Worm (Caenorhabditis elegans): ENCODE results near the gene set-9.

Gene set-9

ce11 chrIV:4316813-4317408, 9.2 kb downstream of the set-9 start, which contains the start of gene Y24D9B.1:
Gene Y24D9B.1, plus strand, starts transcription at chrIV:4317358.
- TF ChIP-seq sea-1 (GFP tag; conservative IDR thresholded peaks at IDR 0.05) (no peak), ama-1 (optimal IDR thresholded peaks at IDR 0.05) (no peak), ceh-36 (tag; optimal IDR thresholded peaks at IDR 0.05) (no peak), hnd-1 (tag; optimal IDR thresholded peaks at IDR 0.05) (no peak), tra-4 (tag; optimal IDR thresholded peaks at IDR 0.05) (no peak), ceh-13 (GFP tag; optimal IDR thresholded peaks at IDR 0.05) (no peak), scrt-1 (GFP tag; IDR thresholded peaks at IDR 0.05) (no peak), B0310.2 (tag; optimal IDR thresholded peaks at IDR 0.05) (no peak)

ce11 chrIV:4317638-4318037, 9.9 kb downstream of the set-9 start:
- TF ChIP-seq B0310.2 (tag; optimal IDR thresholded peaks at IDR 0.05) (no peak), tra-4 (tag; optimal IDR thresholded peaks at IDR 0.05) (no peak), pes-1 (GFP tag; IDR thresholded peaks at IDR 0.05) (no peak), scrt-1 (GFP tag; IDR thresholded peaks at IDR 0.05) (no peak), F13C5.2 (tag; optimal IDR thresholded peaks at IDR 0.05) (no peak), flt-1 (GFP tag; IDR thresholded peaks at IDR 0.05) (no peak), tbx-37 (GFP tag; conservative IDR thresholded peaks at IDR 0.05) (no peak), ets-7 (tag; optimal IDR thresholded peaks at IDR 0.05) (no peak), hmg-4 (GFP tag; optimal IDR thresholded peaks at IDR 0.05) (no peak), aly-1 (tag; optimal IDR thresholded peaks at IDR 0.05) (no peak), ceh-36 (tag; optimal IDR thresholded peaks at IDR 0.05) (no peak), ceh-13 (GFP tag; optimal IDR thresholded peaks at IDR 0.05) (no peak), hmbx-1 (tag; optimal IDR thresholded peaks at IDR 0.05) (no peak), tbx-11 (GFP tag; IDR thresholded peaks at IDR 0.05) (no peak)

- TF ChIP-seq ets-7 (tag; optimal IDR thresholded peaks at IDR 0.05) (no peak), hmg-4 (GFP tag; optimal IDR thresholded peaks at IDR 0.05) (no peak)
Observed at ce11 chrIV:4318056-4318455, 10.4 kb downstream of the set-9 start.

- TF ChIP-seq ceh-36 (tag; optimal IDR thresholded peaks at IDR 0.05) (no peak), pes-1 (GFP tag; IDR thresholded peaks at IDR 0.05) (no peak), flt-1 (GFP tag; IDR thresholded peaks at IDR 0.05) (no peak), B0310.2 (tag; optimal IDR thresholded peaks at IDR 0.05) (no peak), aly-1 (tag; optimal IDR thresholded peaks at IDR 0.05) (no peak), ama-1 (optimal IDR thresholded peaks at IDR 0.05) (no peak), hnd-1 (tag; optimal IDR thresholded peaks at IDR 0.05) (no peak), ets-7 (tag; optimal IDR thresholded peaks at IDR 0.05) (no peak), hmg-4 (GFP tag; optimal IDR thresholded peaks at IDR 0.05) (no peak), hmbx-1 (tag; optimal IDR thresholded peaks at IDR 0.05) (no peak), tra-4 (tag; optimal IDR thresholded peaks at IDR 0.05) (no peak), tbx-37 (GFP tag; conservative IDR thresholded peaks at IDR 0.05) (no peak)
Observed at ce11 chrIV:4319473-4319872, 11.8 kb downstream of the set-9 start.

- TF ChIP-seq scrt-1 (GFP tag; IDR thresholded peaks at IDR 0.05) (no peak), ceh-36 (tag; optimal IDR thresholded peaks at IDR 0.05) (no peak), B0310.2 (tag; optimal IDR thresholded peaks at IDR 0.05) (no peak), F13C5.2 (tag; optimal IDR thresholded peaks at IDR 0.05) (no peak), ama-1 (optimal IDR thresholded peaks at IDR 0.05) (no peak), aly-1 (tag; optimal IDR thresholded peaks at IDR 0.05) (no peak), hmbx-1 (tag; optimal IDR thresholded peaks at IDR 0.05) (no peak), tra-4 (tag; optimal IDR thresholded peaks at IDR 0.05) (no peak), tbx-11 (GFP tag; IDR thresholded peaks at IDR 0.05) (no peak), pes-1 (GFP tag; IDR thresholded peaks at IDR 0.05) (no peak), tbx-37 (GFP tag; conservative IDR thresholded peaks at IDR 0.05) (no peak), hnd-1 (tag; optimal IDR thresholded peaks at IDR 0.05) (no peak), sea-1 (GFP tag; conservative IDR thresholded peaks at IDR 0.05) (no peak), ets-7 (tag; optimal IDR thresholded peaks at IDR 0.05) (no peak), ceh-13 (GFP tag; optimal IDR thresholded peaks at IDR 0.05) (no peak), hmg-4 (GFP tag; optimal IDR thresholded peaks at IDR 0.05) (no peak), flt-1 (GFP tag; IDR thresholded peaks at IDR 0.05) (no peak)
Observed at ce11 chrIV:4326445-4326844, 18.7 kb downstream of the set-9 start, which contains the start of gene trpl-2. Gene trpl-2, plus strand, starts transcription at chrIV:4326654.

ce11 chrIV:4336139-4336851, 28.6 kb downstream of the set-9 start, which contains the start of the genes W03B1.3 and oac-51:
Gene W03B1.3, minus strand, starts transcription at chrIV:4336239.
Gene oac-51, plus strand, starts transcription at chrIV:4336801.
- TF ChIP-seq ceh-13 (GFP tag; optimal IDR thresholded peaks at IDR 0.05): no peak
- no peak for TF ChIP-seq ceh-36 (tag; optimal IDR thresholded peaks at IDR 0.05)
- no peak for TF ChIP-seq sea-1 (GFP tag; conservative IDR thresholded peaks at IDR 0.05)
- no peak for TF ChIP-seq aly-1 (tag; optimal IDR thresholded peaks at IDR 0.05)
- no peak for TF ChIP-seq flt-1 (GFP tag; IDR thresholded peaks at IDR 0.05)
- TF ChIP-seq ets-7 (tag; optimal IDR thresholded peaks at IDR 0.05): no peak
- TF ChIP-seq F13C5.2 (tag; optimal IDR thresholded peaks at IDR 0.05): no peak
- TF ChIP-seq hmg-4 (GFP tag; optimal IDR thresholded peaks at IDR 0.05): no peak

ce11 chrIV:4338217-4338616, 30.5 kb downstream of the set-9 start:
- TF ChIP-seq ceh-36 (tag; optimal IDR thresholded peaks at IDR 0.05): no peak
- no peak for TF ChIP-seq sea-1 (GFP tag; conservative IDR thresholded peaks at IDR 0.05)
- TF ChIP-seq aly-1 (tag; optimal IDR thresholded peaks at IDR 0.05): no peak
- no peak for TF ChIP-seq hmbx-1 (tag; optimal IDR thresholded peaks at IDR 0.05)
- TF ChIP-seq scrt-1 (GFP tag; IDR thresholded peaks at IDR 0.05): no peak
- TF ChIP-seq ets-7 (tag; optimal IDR thresholded peaks at IDR 0.05): no peak
- no peak for TF ChIP-seq pes-1 (GFP tag; IDR thresholded peaks at IDR 0.05)
- TF ChIP-seq hmg-4 (GFP tag; optimal IDR thresholded peaks at IDR 0.05): no peak
- TF ChIP-seq F13C5.2 (tag; optimal IDR thresholded peaks at IDR 0.05): no peak
- no peak for TF ChIP-seq tbx-37 (GFP tag; conservative IDR thresholded peaks at IDR 0.05)
- TF ChIP-seq hnd-1 (tag; optimal IDR thresholded peaks at IDR 0.05): no peak
- no peak for TF ChIP-seq B0310.2 (tag; optimal IDR thresholded peaks at IDR 0.05)
- no peak for TF ChIP-seq ceh-13 (GFP tag; optimal IDR thresholded peaks at IDR 0.05)
- TF ChIP-seq flt-1 (GFP tag; IDR thresholded peaks at IDR 0.05): no peak
- TF ChIP-seq tbx-11 (GFP tag; IDR thresholded peaks at IDR 0.05): no peak
- no peak for TF ChIP-seq ama-1 (optimal IDR thresholded peaks at IDR 0.05)
- no peak for TF ChIP-seq tra-4 (tag; optimal IDR thresholded peaks at IDR 0.05)

Data from whole organism, early embryonic.